Fruit fly (Drosophila melanogaster) whole organism, embryonic: ENCODE data around the gene CG13138.

Experiments used
- CTCF ChIP-seq: fragments of 200-800 bp; sonication (Bioruptor generic); optimal IDR thresholded peaks from 2 replicates; lab custom pipeline; 2017; ENCODE audit warnings: missing biosample characterization, mild to moderate bottlenecking, missing genetic modification characterization, moderate library complexity
- Fer1 ChIP-seq: fragments of 200-800 bp; sonication (Bioruptor generic); optimal IDR thresholded peaks from 2 replicates; lab custom pipeline; 2017; ENCODE audit warnings: missing biosample characterization, mild to moderate bottlenecking, missing genetic modification characterization
- Hr78 ChIP-seq, 2 experiments: fragments of 200-800 bp in 1 of 2; fragments of >200 bp in 1 of 2; sonication (Bioruptor generic) in 1 of 2; optimal IDR thresholded peaks; 2 replicates each; lab custom pipeline; 2017 to 2019; ENCODE audit warnings: missing biosample characterization in 2 of 2, missing genetic modification characterization in 2 of 2, mild to moderate bottlenecking in 1 of 2, moderate library complexity in 1 of 2
- exex ChIP-seq: fragments of 200-800 bp; sonication (Bioruptor generic); optimal IDR thresholded peaks from 4 replicates; lab custom pipeline; 2018; ENCODE audit warnings: missing biosample characterization, mild to moderate bottlenecking, missing genetic modification characterization, moderate library complexity
- fd64A ChIP-seq: fragments of 200-800 bp; sonication (Bioruptor generic); optimal IDR thresholded peaks from 3 replicates; lab custom pipeline; 2018; ENCODE audit warnings: missing biosample characterization, mild to moderate bottlenecking, missing genetic modification characterization
- nau ChIP-seq: fragments of 200-800 bp; sonication (Bioruptor generic); optimal IDR thresholded peaks from 3 replicates; lab custom pipeline; 2017; ENCODE audit warnings: missing biosample characterization, mild to moderate bottlenecking, missing genetic modification characterization, missing genetic modification reagents
- z ChIP-seq: fragments of 200-800 bp; sonication (Bioruptor generic); IDR thresholded peaks from 3 replicates; pipeline ENCODE4 v1.3.6; 2022; ENCODE audit warnings: missing biosample characterization, missing genetic modification characterization

dm6 chr2L:10342471-10342870 lies 40.7 kb upstream of the CG13138 start, which contains the start of gene Sps2:
- TF ChIP-seq Hr78 (GFP tag; optimal IDR thresholded peaks at IDR 0.05; lab: Kevin White, UChicago) (no peak), z (GFP tag; lab: Robert Waterston, UW) (no peak), CTCF (GFP tag; lab: Kevin White, UChicago) (no peak), exex (tag; lab: Kevin White, UChicago) (no peak), fd64A (GFP tag; lab: Kevin White, UChicago) (no peak), Fer1 (GFP tag; lab: Kevin White, UChicago) (no peak), nau (GFP tag; lab: Kevin White, UChicago) (no peak)
